Fruit fly (Drosophila melanogaster) whole organism, prepupa: Measurements from ENCODE around the gene CG46467.

Experiments
- CG10669 ChIP-seq: fragments of 200-800 bp; sonication (Bioruptor generic); optimal IDR thresholded peaks from 3 replicates; lab custom pipeline; 2018; ENCODE audit warnings: missing biosample characterization, mild to moderate bottlenecking, missing genetic modification characterization, moderate library complexity
- CG11762 ChIP-seq: fragments of 200-800 bp; sonication (Bioruptor generic); optimal IDR thresholded peaks from 3 replicates; lab custom pipeline; 2016; ENCODE audit warnings: missing biosample characterization, missing genetic modification characterization; ENCODE audit not compliant: insufficient read depth
- CG15336 ChIP-seq: fragments of 200-800 bp; sonication (Bioruptor generic); IDR thresholded peaks from 2 replicates; pipeline ENCODE4 v1.3.6; 2022; ENCODE audit warnings: missing biosample characterization, missing genetic modification characterization
- CG1621 ChIP-seq: fragments of 200-800 bp; sonication (Bioruptor generic); optimal IDR thresholded peaks from 3 replicates; lab custom pipeline; 2018; ENCODE audit warnings: missing biosample characterization, mild to moderate bottlenecking, missing genetic modification characterization
- CG3032 ChIP-seq: fragments of 200-800 bp; optimal IDR thresholded peaks from 2 replicates; lab custom pipeline; 2019; ENCODE audit warnings: missing biosample characterization, mild to moderate bottlenecking, missing genetic modification characterization, moderate library complexity
- CG31627 ChIP-seq: fragments of 200-800 bp; sonication (Bioruptor generic); optimal IDR thresholded peaks from 3 replicates; lab custom pipeline; 2016; ENCODE audit warnings: missing biosample characterization, missing genetic modification characterization
- CG32006 ChIP-seq: fragments of 200-800 bp; sonication (Bioruptor generic); optimal IDR thresholded peaks from 3 replicates; lab custom pipeline; 2017; ENCODE audit warnings: missing biosample characterization, mild to moderate bottlenecking, missing genetic modification characterization
- CG3919 ChIP-seq: fragments of 200-800 bp; sonication (Bioruptor generic); optimal IDR thresholded peaks from 3 replicates; lab custom pipeline; 2016; ENCODE audit warnings: missing biosample characterization, missing genetic modification characterization
- CG4318 ChIP-seq: fragments of 200-800 bp; sonication (Bioruptor generic); optimal IDR thresholded peaks from 3 replicates; lab custom pipeline; 2017; ENCODE audit warnings: missing biosample characterization, mild to moderate bottlenecking, missing genetic modification characterization
- CG6163 ChIP-seq: fragments of 200-800 bp; sonication (Bioruptor generic); IDR thresholded peaks from 3 replicates; pipeline ENCODE4 v1.3.6; 2022; ENCODE audit warnings: missing biosample characterization, missing genetic modification characterization
- CG6276 ChIP-seq: fragments of 200-800 bp; sonication (Bioruptor generic); optimal IDR thresholded peaks from 2 replicates; lab custom pipeline; 2017; ENCODE audit warnings: missing biosample characterization, mild to moderate bottlenecking, missing genetic modification characterization
- CG6792 ChIP-seq: fragments of 200-800 bp; sonication (Bioruptor generic); optimal IDR thresholded peaks from 3 replicates; lab custom pipeline; 2016; ENCODE audit warnings: missing biosample characterization, missing genetic modification characterization
- CG6854 ChIP-seq: fragments of 200-800 bp; sonication (Bioruptor generic); optimal IDR thresholded peaks from 2 replicates; lab custom pipeline; 2017; ENCODE audit warnings: missing biosample characterization, mild to moderate bottlenecking, missing genetic modification characterization
- CG7368 ChIP-seq: fragments of 200-800 bp; sonication (Bioruptor generic); optimal IDR thresholded peaks from 3 replicates; lab custom pipeline; 2016; ENCODE audit warnings: missing biosample characterization, missing genetic modification characterization
- CG8119 ChIP-seq: fragments of 200-800 bp; sonication (Bioruptor generic); IDR thresholded peaks from 3 replicates; pipeline ENCODE4 v1.3.6; 2022; ENCODE audit warnings: missing biosample characterization, missing genetic modification characterization
- Eip75B ChIP-seq: fragments of 200-800 bp; sonication (Bioruptor generic); optimal IDR thresholded peaks from 3 replicates; lab custom pipeline; 2016; ENCODE audit warnings: missing biosample characterization, missing genetic modification characterization
- Eip78C ChIP-seq: fragments of 200-800 bp; sonication (Bioruptor generic); peaks from one replicate; lab custom pipeline; 2016; ENCODE audit warnings: missing biosample characterization, missing genetic modification characterization
- Ets21C ChIP-seq: fragments of 200-800 bp; sonication (Bioruptor generic); optimal IDR thresholded peaks from 3 replicates; lab custom pipeline; 2016; ENCODE audit warnings: missing biosample characterization, missing genetic modification characterization
- Ets96B ChIP-seq: fragments of 200-800 bp; optimal IDR thresholded peaks from 2 replicates; lab custom pipeline; 2019; ENCODE audit warnings: missing biosample characterization, mild to moderate bottlenecking, missing genetic modification characterization, moderate library complexity
- Hr38 ChIP-seq: sonication (Bioruptor generic); optimal IDR thresholded peaks from 2 replicates; lab custom pipeline; 2016; ENCODE audit warnings: missing biosample characterization, missing genetic modification characterization
- Hr4 ChIP-seq: fragments of 200-800 bp; sonication (Bioruptor generic); optimal IDR thresholded peaks from 3 replicates; lab custom pipeline; 2016; ENCODE audit warnings: missing biosample characterization, missing genetic modification characterization
- Lpt ChIP-seq: fragments of 200-800 bp; sonication (Bioruptor generic); optimal IDR thresholded peaks from 3 replicates; lab custom pipeline; 2016; ENCODE audit warnings: missing biosample characterization, missing genetic modification characterization
- Met ChIP-seq: fragments of 200-800 bp; sonication (Bioruptor generic); optimal IDR thresholded peaks from 3 replicates; lab custom pipeline; 2016; ENCODE audit warnings: missing biosample characterization, missing genetic modification characterization
- OdsH ChIP-seq: fragments of 200-800 bp; sonication (Bioruptor generic); optimal IDR thresholded peaks from 3 replicates; lab custom pipeline; 2016; ENCODE audit warnings: missing biosample characterization, missing genetic modification characterization
- Smox ChIP-seq: fragments of 200-800 bp; sonication (Bioruptor generic); optimal IDR thresholded peaks from 3 replicates; lab custom pipeline; 2016; ENCODE audit warnings: missing biosample characterization, missing genetic modification characterization
- cyc ChIP-seq: fragments of 200-800 bp; sonication (Bioruptor generic); optimal IDR thresholded peaks from 3 replicates; lab custom pipeline; 2016; ENCODE audit warnings: missing biosample characterization, missing genetic modification characterization
- dac ChIP-seq: fragments of 200-800 bp; sonication (Bioruptor generic); optimal IDR thresholded peaks from 2 replicates; lab custom pipeline; 2017; ENCODE audit warnings: missing biosample characterization, mild to moderate bottlenecking, missing genetic modification characterization
- dsx ChIP-seq: fragments of 200-800 bp; optimal IDR thresholded peaks from 3 replicates; lab custom pipeline; 2019; ENCODE audit warnings: missing biosample characterization, mild to moderate bottlenecking, missing genetic modification characterization, moderate library complexity; ENCODE audit not compliant: poor library complexity, severe bottlenecking
- fd59A ChIP-seq: fragments of 200-800 bp; sonication (Bioruptor generic); optimal IDR thresholded peaks from 2 replicates; lab custom pipeline; 2017; ENCODE audit warnings: missing biosample characterization, mild to moderate bottlenecking, missing genetic modification characterization, missing genetic modification reagents
- fkh ChIP-seq: fragments of 200-800 bp; sonication (Bioruptor generic); optimal IDR thresholded peaks from 3 replicates; lab custom pipeline; 2017; ENCODE audit warnings: missing biosample characterization, mild to moderate bottlenecking, missing genetic modification characterization, moderate library complexity
- net ChIP-seq: fragments of 200-800 bp; sonication (Bioruptor generic); optimal IDR thresholded peaks from 3 replicates; lab custom pipeline; 2016; ENCODE audit warnings: missing biosample characterization, missing genetic modification characterization
- svp ChIP-seq: fragments of 200-800 bp; sonication (Bioruptor generic); peaks from one replicate; lab custom pipeline; 2016; ENCODE audit warnings: missing biosample characterization, missing genetic modification characterization

The CG46467 gene

dm6 chr3R:9869954-9870353 is 4.5 kb upstream of the CG46467 start:
- TF ChIP-seq Ets96B (tag; lab: Kevin White, UChicago) (no peak), fkh (GFP tag; lab: Kevin White, UChicago) (peak; percentile 95)

- no peak for TF ChIP-seq CG7368 (GFP tag; lab: Kevin White, UChicago)
- no peak for TF ChIP-seq Ets21C (GFP tag; lab: Kevin White, UChicago)
- TF ChIP-seq Eip75B (GFP tag; lab: Kevin White, UChicago): no peak
- peak; percentile 14 for TF ChIP-seq dac (GFP tag; lab: Kevin White, UChicago)
- TF ChIP-seq CG31627 (GFP tag; lab: Kevin White, UChicago): no peak
- no peak for TF ChIP-seq CG3032 (tag; lab: Kevin White, UChicago)
- TF ChIP-seq CG8119: peak; percentile 30; the same call in 1 of the 3 replicates
- no peak for TF ChIP-seq fkh (GFP tag; lab: Kevin White, UChicago)
- TF ChIP-seq CG11762 (GFP tag; lab: Kevin White, UChicago): no peak
- TF ChIP-seq CG1621 (tag; lab: Kevin White, UChicago): no peak
- peak; percentile 44 for TF ChIP-seq CG4318
- peak; percentile 72 for TF ChIP-seq CG32006 (GFP tag; lab: Kevin White, UChicago)
- peak; percentile 69 for TF ChIP-seq Eip78C
- TF ChIP-seq Hr38 (GFP tag; lab: Kevin White, UChicago): no peak
- no peak for TF ChIP-seq fd59A (GFP tag; lab: Kevin White, UChicago)
- TF ChIP-seq Hr4: peak; percentile 52
- TF ChIP-seq OdsH (GFP tag; lab: Kevin White, UChicago): no peak
- peak; percentile 43 for TF ChIP-seq CG15336
- TF ChIP-seq Smox (GFP tag; lab: Kevin White, UChicago): no peak
- no peak for TF ChIP-seq CG6276
- TF ChIP-seq CG6854 (GFP tag; lab: Kevin White, UChicago): no peak
- no peak for TF ChIP-seq CG3919 (GFP tag; lab: Kevin White, UChicago)
Measured at dm6 chr3R:9870378-9870777, 4.1 kb upstream of the CG46467 start.

- no peak for TF ChIP-seq CG6792 (GFP tag; lab: Kevin White, UChicago)
- TF ChIP-seq CG8119: peak; percentile 18; the same call in 1 of the 3 replicates
- TF ChIP-seq Eip75B (GFP tag; lab: Kevin White, UChicago): peak; percentile 73
- peak; percentile 51; the same call in 1 of the 3 replicates for TF ChIP-seq CG6163 (GFP tag; lab: Robert Waterston, UW)
- peak; percentile 4 for TF ChIP-seq Smox (GFP tag; lab: Kevin White, UChicago)
- TF ChIP-seq Met (GFP tag; lab: Kevin White, UChicago): peak; percentile 7
- peak; percentile 66 for TF ChIP-seq svp (GFP tag; lab: Kevin White, UChicago)
- peak; percentile 22; the same call in 1 of the 2 replicates for TF ChIP-seq CG15336
- no peak for TF ChIP-seq CG10669 (GFP tag; lab: Kevin White, UChicago)
- TF ChIP-seq fkh (GFP tag; lab: Kevin White, UChicago): peak; percentile 48
- TF ChIP-seq CG3919 (GFP tag; lab: Kevin White, UChicago): no peak
- peak; percentile 35 for TF ChIP-seq net
- TF ChIP-seq CG4318: no peak
- TF ChIP-seq Eip78C: peak; percentile 50
- TF ChIP-seq CG32006 (GFP tag; lab: Kevin White, UChicago): peak; percentile 14
- peak; percentile 87 for TF ChIP-seq dsx (GFP tag; lab: Kevin White, UChicago)
- TF ChIP-seq Lpt (GFP tag; lab: Kevin White, UChicago): peak; percentile 22
- TF ChIP-seq cyc (GFP tag; lab: Kevin White, UChicago): no peak
- peak; percentile 25 for TF ChIP-seq CG6854 (GFP tag; lab: Kevin White, UChicago)
Measured at dm6 chr3R:9872133-9872814, 2.2 kb upstream of the CG46467 start.
